Fruit fly (Drosophila melanogaster): ENCODE measurements around the gene CG31816.

dm6 chr2L:16499559-16499958 lies 42.8 kb upstream of the CG31816 start:
- TF ChIP-seq usp (GFP tag; optimal IDR thresholded peaks at IDR 0.05) = no peak
- no peak for TF ChIP-seq CG8478 (optimal IDR thresholded peaks at IDR 0.05)
- TF ChIP-seq pan (optimal IDR thresholded peaks at IDR 0.05) = no peak
- no peak for TF ChIP-seq psq (optimal IDR thresholded peaks at IDR 0.05)

Data from whole organism.